Fruit fly (Drosophila melanogaster): ENCODE results near the gene Oli.

- TF ChIP-seq bab1 (GFP tag; optimal IDR thresholded peaks at IDR 0.05) (no peak), toe (GFP tag; optimal IDR thresholded peaks at IDR 0.05) (no peak)
Measured at dm6 chr2L:17615471-17615870, 26.5 kb downstream of the Oli start.
